Worm (Caenorhabditis elegans) whole organism, mixed stage, embryonic: Measurements from ENCODE around the gene F28B12.1.

Source experiments
- lin-13 ChIP-seq: fragments of 150-350 bp; optimal IDR thresholded peaks from 2 replicates; lab custom pipeline; 2014; ENCODE audit warnings: missing biosample characterization, missing genetic modification characterization
- nhr-12 ChIP-seq: fragments of 150-350 bp; optimal IDR thresholded peaks from 2 replicates; lab custom pipeline; 2014; ENCODE audit warnings: missing biosample characterization, missing genetic modification characterization
- nhr-28 ChIP-seq: fragments of 150-350 bp; optimal IDR thresholded peaks from 2 replicates; lab custom pipeline; 2014; ENCODE audit warnings: missing biosample characterization, missing genetic modification characterization
- snpc-4 ChIP-seq: fragments of 150-350 bp; optimal IDR thresholded peaks from 2 replicates; lab custom pipeline; 2014; ENCODE audit warnings: missing biosample characterization, missing genetic modification characterization
- unc-62 ChIP-seq: fragments of 150-350 bp; optimal IDR thresholded peaks from 2 replicates; lab custom pipeline; 2014; ENCODE audit warnings: missing biosample characterization, missing genetic modification reagents, missing genetic modification characterization

DNA sequence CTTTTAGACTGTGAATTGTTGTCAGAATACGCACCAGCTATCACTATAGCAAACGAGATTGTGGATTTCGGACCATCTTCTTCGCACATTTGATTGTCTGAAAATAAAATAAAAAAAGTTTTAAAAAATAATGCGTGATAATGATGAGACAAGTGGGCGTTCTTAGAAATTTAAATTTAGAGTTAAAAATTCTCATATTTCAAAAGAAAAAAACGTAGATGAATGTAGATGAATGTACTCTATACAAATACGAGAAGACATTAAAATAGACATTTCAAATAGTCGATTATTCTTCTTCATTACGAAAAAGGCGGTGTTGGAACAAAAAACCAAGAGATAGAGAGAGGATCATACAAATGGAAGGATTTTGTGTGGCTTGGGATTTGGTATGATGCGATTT, 32.2 kb downstream of the F28B12.1 start, which contains the start of gene B0034.5:
- TF ChIP-seq nhr-28 (tag; lab: Kevin White, UChicago) (no peak), lin-13 (no peak), snpc-4 (tag; lab: Kevin White, UChicago) (no peak), nhr-12 (tag; lab: Kevin White, UChicago) (no peak), unc-62 (no peak)
